Worm (Caenorhabditis elegans) whole organism, L4 larva: Measurements from ENCODE around the gene Y57G7A.6.
A peak's percentile ranks its signal among the peaks of the same experiment; 100 is the strongest.

ENCODE experiments used
- F10B5.3 ChIP-seq: sonication (generic microtip); optimal IDR thresholded peaks from 2 replicates; lab custom pipeline; 2016; ENCODE audit warnings: mild to moderate bottlenecking, missing genetic modification characterization, missing compliant biosample characterization
- F37D6.2 ChIP-seq: sonication (generic microtip); optimal IDR thresholded peaks from 2 replicates; lab custom pipeline; 2016; ENCODE audit warnings: mild to moderate bottlenecking, missing genetic modification characterization, missing compliant biosample characterization
- F49E8.2 ChIP-seq: sonication (generic microtip); optimal IDR thresholded peaks from 2 replicates; lab custom pipeline; 2016; ENCODE audit warnings: missing compliant biosample characterization, mild to moderate bottlenecking, missing genetic modification characterization, borderline replicate concordance
- T26A8.4 ChIP-seq: fragments of 200-800 bp; sonication (Bioruptor generic); IDR thresholded peaks from 2 replicates; pipeline ENCODE4 v1.3.6; 2022; ENCODE audit warnings: missing genetic modification characterization, missing compliant biosample characterization
- Y105C5A.15 ChIP-seq: fragments of 200-800 bp; sonication (Bioruptor generic); IDR thresholded peaks from 2 replicates; pipeline ENCODE4 v1.3.6; 2022; ENCODE audit warnings: missing genetic modification characterization, missing compliant biosample characterization
- Y48G9A.11 ChIP-seq: fragments of 200-800 bp; sonication (Bioruptor generic); IDR thresholded peaks from 2 replicates; pipeline ENCODE4 v1.3.6; 2022; ENCODE audit warnings: missing genetic modification reagents, missing genetic modification characterization, missing compliant biosample characterization
- Y5F2A.4 ChIP-seq: fragments of 200-800 bp; sonication (Bioruptor generic); optimal IDR thresholded peaks from 2 replicates; lab custom pipeline; 2018; ENCODE audit warnings: mild to moderate bottlenecking, missing genetic modification characterization, missing compliant biosample characterization
- aha-1 ChIP-seq: fragments of 150-350 bp; peaks from one replicate; lab custom pipeline; 2014; ENCODE audit warnings: missing biosample characterization, missing genetic modification characterization
- arid-1 ChIP-seq: fragments of 200-800 bp; sonication (Bioruptor generic); conservative IDR thresholded peaks from 2 replicates; pipeline ENCODE4 v1.3.6; 2022; ENCODE audit warnings: missing genetic modification reagents, missing genetic modification characterization, missing compliant biosample characterization
- ceh-44 ChIP-seq: fragments of 200-800 bp; sonication (Bioruptor generic); IDR thresholded peaks from 2 replicates; pipeline ENCODE4 v1.3.6; 2022; ENCODE audit warnings: missing genetic modification reagents, missing genetic modification characterization, missing compliant biosample characterization
- ctbp-1 ChIP-seq: fragments of 200-800 bp; sonication (Bioruptor generic); IDR thresholded peaks from 2 replicates; pipeline ENCODE4 v1.3.6; 2022; ENCODE audit warnings: missing genetic modification reagents, missing genetic modification characterization, missing compliant biosample characterization
- daf-16 ChIP-seq, 3 experiments: sonication (generic microtip); optimal IDR thresholded peaks; 2 replicates each; lab custom pipeline; 2016 to 2017; ENCODE audit warnings: missing genetic modification characterization in 3 of 3, missing genetic modification reagents in 3 of 3, mild to moderate bottlenecking in 2 of 3, missing compliant biosample characterization in 2 of 3, missing biosample characterization in 1 of 3, moderate library complexity in 1 of 3
- dmd-6 ChIP-seq: fragments of 200-800 bp; sonication (Bioruptor generic); IDR thresholded peaks from 2 replicates; pipeline ENCODE4 v1.3.6; 2022; ENCODE audit warnings: missing genetic modification reagents, missing genetic modification characterization, missing compliant biosample characterization
- dmd-8 ChIP-seq: fragments of 200-800 bp; sonication (Bioruptor generic); IDR thresholded peaks from 2 replicates; pipeline ENCODE4 v1.3.6; 2022; ENCODE audit warnings: missing genetic modification characterization, missing compliant biosample characterization
- dmd-9 ChIP-seq: fragments of 200-800 bp; sonication (Bioruptor generic); IDR thresholded peaks from 2 replicates; pipeline ENCODE4 v1.3.6; 2022; ENCODE audit warnings: missing genetic modification reagents, missing genetic modification characterization, missing compliant biosample characterization
- dpl-1 ChIP-seq: fragments of 150-350 bp; optimal IDR thresholded peaks from 2 replicates; lab custom pipeline; 2014; ENCODE audit warnings: missing biosample characterization, missing genetic modification reagents, missing genetic modification characterization
- dve-1 ChIP-seq: sonication (generic microtip); optimal IDR thresholded peaks from 2 replicates; lab custom pipeline; 2017; ENCODE audit warnings: antibody characterized with exemption, mild to moderate bottlenecking, missing genetic modification characterization, missing compliant biosample characterization; ENCODE audit not compliant: insufficient read depth
- egl-27 ChIP-seq: sonication (generic microtip); optimal IDR thresholded peaks from 3 replicates; lab custom pipeline; 2017; ENCODE audit warnings: missing biosample characterization, missing genetic modification reagents, missing genetic modification characterization
- fkh-10 ChIP-seq: fragments of 150-350 bp; optimal IDR thresholded peaks from 2 replicates; lab custom pipeline; 2014; ENCODE audit warnings: missing biosample characterization, missing genetic modification reagents, missing genetic modification characterization
- hlh-11 ChIP-seq: fragments of 200-800 bp; sonication (Bioruptor generic); optimal IDR thresholded peaks from 2 replicates; lab custom pipeline; 2018; ENCODE audit warnings: mild to moderate bottlenecking, missing genetic modification characterization, missing compliant biosample characterization
- lim-7 ChIP-seq: fragments of 200-800 bp; sonication (Bioruptor generic); IDR thresholded peaks from 2 replicates; pipeline ENCODE4 v1.3.6; 2022; ENCODE audit warnings: missing genetic modification characterization, missing compliant biosample characterization
- lin-13 ChIP-seq: fragments of 150-350 bp; optimal IDR thresholded peaks from 2 replicates; lab custom pipeline; 2014; ENCODE audit warnings: missing biosample characterization, missing genetic modification reagents, missing genetic modification characterization
- lin-38 ChIP-seq: fragments of 200-800 bp; sonication (Bioruptor generic); IDR thresholded peaks from 2 replicates; pipeline ENCODE4 v1.3.6; 2022; ENCODE audit warnings: missing genetic modification reagents, missing genetic modification characterization, missing compliant biosample characterization
- mdl-1 ChIP-seq, 2 experiments: fragments of 150-350 bp in 1 of 2; sonication (generic microtip) in 1 of 2; optimal IDR thresholded peaks; 2 replicates each; lab custom pipeline; 2014 to 2017; ENCODE audit warnings: missing biosample characterization in 2 of 2, missing genetic modification characterization in 2 of 2
- mdt-29 ChIP-seq: fragments of 200-800 bp; sonication (Bioruptor generic); IDR thresholded peaks from 2 replicates; pipeline ENCODE4 v1.3.6; 2022; ENCODE audit warnings: missing genetic modification reagents, missing genetic modification characterization, missing compliant biosample characterization
- mes-2 ChIP-seq: sonication (generic microtip); optimal IDR thresholded peaks from 2 replicates; lab custom pipeline; 2016; ENCODE audit warnings: missing genotype, mild to moderate bottlenecking, missing genetic modification characterization, missing compliant biosample characterization; ENCODE audit not compliant: poor library complexity, severe bottlenecking
- nhr-10 ChIP-seq: fragments of 150-350 bp; optimal IDR thresholded peaks from 2 replicates; lab custom pipeline; 2014; ENCODE audit warnings: missing biosample characterization, missing genetic modification characterization
- nhr-237 ChIP-seq: sonication (generic microtip); optimal IDR thresholded peaks from 2 replicates; lab custom pipeline; 2017; ENCODE audit warnings: missing biosample characterization, missing genetic modification characterization
- nhr-28 ChIP-seq: fragments of 150-350 bp; optimal IDR thresholded peaks from 2 replicates; lab custom pipeline; 2014; ENCODE audit warnings: missing biosample characterization, missing genetic modification characterization
- nhr-41 ChIP-seq: fragments of 200-800 bp; sonication (Bioruptor generic); IDR thresholded peaks from 2 replicates; pipeline ENCODE4 v1.3.6; 2022; ENCODE audit warnings: missing genetic modification reagents, missing genetic modification characterization, missing compliant biosample characterization
- nhr-48 ChIP-seq: sonication (generic microtip); optimal IDR thresholded peaks from 2 replicates; lab custom pipeline; 2016; ENCODE audit warnings: mild to moderate bottlenecking, missing genetic modification characterization, missing compliant biosample characterization
- nhr-77 ChIP-seq: fragments of 150-350 bp; optimal IDR thresholded peaks from 2 replicates; lab custom pipeline; 2014; ENCODE audit warnings: missing biosample characterization, missing genetic modification characterization
- php-3 ChIP-seq: fragments of 200-800 bp; sonication (Bioruptor generic); IDR thresholded peaks from 2 replicates; pipeline ENCODE4 v1.3.6; 2022; ENCODE audit warnings: missing genetic modification reagents, missing genetic modification characterization, missing compliant biosample characterization
- saeg-2 ChIP-seq: fragments of 200-800 bp; sonication (Bioruptor generic); IDR thresholded peaks from 2 replicates; pipeline ENCODE4 v1.3.6; 2022; ENCODE audit warnings: missing genetic modification reagents, missing genetic modification characterization, missing compliant biosample characterization
- set-16 ChIP-seq: fragments of 200-800 bp; sonication (Bioruptor generic); IDR thresholded peaks from 2 replicates; pipeline ENCODE4 v1.3.6; 2022; ENCODE audit warnings: missing genetic modification reagents, missing genetic modification characterization, missing compliant biosample characterization
- skn-1 ChIP-seq: fragments of 150-350 bp; optimal IDR thresholded peaks from 2 replicates; lab custom pipeline; 2014; ENCODE audit warnings: missing biosample characterization, missing genetic modification characterization
- snpc-4 ChIP-seq: fragments of 150-350 bp; optimal IDR thresholded peaks from 2 replicates; lab custom pipeline; 2014; ENCODE audit warnings: missing biosample characterization, missing genetic modification characterization
- spr-1 ChIP-seq: sonication (generic microtip); optimal IDR thresholded peaks from 2 replicates; lab custom pipeline; 2016; ENCODE audit warnings: mild to moderate bottlenecking, missing genetic modification characterization, missing compliant biosample characterization
- spr-3 ChIP-seq: fragments of 200-800 bp; sonication (Bioruptor generic); optimal IDR thresholded peaks from 2 replicates; lab custom pipeline; 2018; ENCODE audit warnings: mild to moderate bottlenecking, missing genetic modification characterization, missing compliant biosample characterization
- unc-130 ChIP-seq: sonication (generic microtip); optimal IDR thresholded peaks from 2 replicates; lab custom pipeline; 2016; ENCODE audit warnings: missing genetic modification reagents, missing genetic modification characterization, missing compliant biosample characterization
- unc-62 ChIP-seq, 3 experiments: fragments of 150-350 bp in 1 of 3; sonication (generic microtip); optimal IDR thresholded peaks in 2 of 3; peaks in 1 of 3; 1 replicate in 1 of 3; 2 replicates in 2 of 3; lab custom pipeline; 2014 to 2017; ENCODE audit warnings: missing biosample characterization in 3 of 3, missing genetic modification characterization in 3 of 3, missing genetic modification reagents in 3 of 3, missing genotype in 1 of 3
- vab-7 ChIP-seq: fragments of 200-800 bp; sonication (Bioruptor generic); IDR thresholded peaks from 2 replicates; pipeline ENCODE4 v1.3.6; 2022; ENCODE audit warnings: missing genetic modification reagents, missing genetic modification characterization, missing compliant biosample characterization
- zfp-3 ChIP-seq: fragments of 200-800 bp; sonication (Bioruptor generic); conservative IDR thresholded peaks from 2 replicates; pipeline ENCODE4 v1.3.6; 2022; ENCODE audit warnings: missing genetic modification reagents, missing genetic modification characterization, missing compliant biosample characterization
- ztf-7 ChIP-seq: fragments of 150-350 bp; optimal IDR thresholded peaks from 2 replicates; lab custom pipeline; 2014; ENCODE audit warnings: missing biosample characterization, missing genetic modification characterization

The Y57G7A.6 gene

ce11 chrII:1258634-1259033 is 26.8 kb downstream of the Y57G7A.6 start, which contains the start of gene clpr-2:
Gene clpr-2, plus strand, starts transcription at chrII:1258934.
- no peak for TF ChIP-seq aha-1
- TF ChIP-seq vab-7, result no peak
- TF ChIP-seq ztf-7 (tag; lab: Kevin White, UChicago), result no peak
- no peak for TF ChIP-seq dmd-9 (GFP tag; lab: Robert Waterston, UW)
- TF ChIP-seq lin-13 (GFP tag; lab: Kevin White, UChicago), result no peak
- TF ChIP-seq nhr-48 (tag; lab: Kevin White, UChicago), result no peak
- TF ChIP-seq arid-1 (GFP tag; lab: Robert Waterston, UW), result no peak
- TF ChIP-seq zfp-3 (GFP tag; lab: Robert Waterston, UW), result no peak
- no peak for TF ChIP-seq saeg-2
- TF ChIP-seq nhr-10, result no peak
- TF ChIP-seq php-3 (GFP tag; lab: Robert Waterston, UW), result no peak
- no peak for TF ChIP-seq F10B5.3 (tag; lab: Kevin White, UChicago)
- TF ChIP-seq set-16 (GFP tag; lab: Robert Waterston, UW), result no peak
- no peak for TF ChIP-seq nhr-77 (tag; lab: Kevin White, UChicago)
- no peak for TF ChIP-seq T26A8.4 (GFP tag; lab: Robert Waterston, UW)
- TF ChIP-seq nhr-237, result no peak
- no peak for TF ChIP-seq lin-38 (GFP tag; lab: Robert Waterston, UW)
- no peak for TF ChIP-seq F49E8.2 (tag; lab: Kevin White, UChicago)
- TF ChIP-seq, all 104 proteins: peak for 0

DNA sequence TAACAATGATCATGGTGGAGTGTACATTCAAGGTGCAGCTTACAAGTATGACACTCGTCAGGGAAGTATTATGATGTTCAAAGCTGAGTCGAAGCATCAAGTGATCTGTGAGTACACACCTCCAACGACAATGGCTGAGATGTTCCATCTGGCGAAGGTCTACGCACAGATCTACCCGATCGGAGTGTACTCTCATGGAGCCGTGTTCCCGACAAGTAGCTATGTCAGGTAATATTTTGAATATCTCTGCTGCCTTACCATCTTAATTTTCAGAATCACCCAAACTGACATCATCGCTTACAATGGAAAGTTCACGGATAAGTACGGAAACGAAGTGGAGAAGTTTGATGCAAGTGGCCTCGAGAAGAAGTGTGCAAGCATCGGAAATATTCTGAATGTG is 28.7 kb downstream of the Y57G7A.6 start:
- TF ChIP-seq lin-38 (GFP tag; lab: Robert Waterston, UW) (no peak), unc-62 (GFP tag; optimal IDR thresholded peaks at IDR 0.05 in 1 of 2; lab: Kevin White, UChicago) (peak in 1 of 2 experiments; percentile 93), unc-62 (tag; optimal IDR thresholded peaks at IDR 0.05; lab: Kevin White, UChicago) (no peak), skn-1 (no peak), mdt-29 (GFP tag; lab: Robert Waterston, UW) (no peak), F37D6.2 (no peak)
- TF ChIP-seq, all 104 proteins: peak for 1

DNA sequence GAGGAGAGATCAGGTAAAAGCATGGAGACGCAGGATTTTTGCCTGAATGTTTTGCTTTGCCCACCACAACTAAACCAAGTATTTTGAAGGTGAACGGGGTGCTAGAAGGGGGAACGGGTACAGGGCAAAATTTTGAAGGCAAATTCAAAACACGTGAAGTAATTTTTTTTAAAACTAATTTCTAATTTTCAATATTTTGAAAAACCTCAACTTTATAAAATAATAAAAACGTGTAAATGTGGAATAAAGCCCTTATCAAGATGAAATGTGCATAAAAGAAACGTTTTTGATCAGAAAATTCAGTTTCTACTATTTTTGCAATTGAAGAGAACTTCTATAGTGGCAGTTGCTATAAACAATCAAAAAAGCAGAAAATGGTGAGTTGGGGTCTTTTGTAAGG is 29.8 kb downstream of the Y57G7A.6 start, which contains the start of gene clec-119:
clec-119 (plus strand) TSS at position 301 of the 400 bp plus-strand sequence.
- no peak for TF ChIP-seq Y48G9A.11 (GFP tag; lab: Robert Waterston, UW)
- no peak for TF ChIP-seq ceh-44 (GFP tag; lab: Robert Waterston, UW)
- TF ChIP-seq snpc-4 (tag; lab: Kevin White, UChicago), result no peak

DNA sequence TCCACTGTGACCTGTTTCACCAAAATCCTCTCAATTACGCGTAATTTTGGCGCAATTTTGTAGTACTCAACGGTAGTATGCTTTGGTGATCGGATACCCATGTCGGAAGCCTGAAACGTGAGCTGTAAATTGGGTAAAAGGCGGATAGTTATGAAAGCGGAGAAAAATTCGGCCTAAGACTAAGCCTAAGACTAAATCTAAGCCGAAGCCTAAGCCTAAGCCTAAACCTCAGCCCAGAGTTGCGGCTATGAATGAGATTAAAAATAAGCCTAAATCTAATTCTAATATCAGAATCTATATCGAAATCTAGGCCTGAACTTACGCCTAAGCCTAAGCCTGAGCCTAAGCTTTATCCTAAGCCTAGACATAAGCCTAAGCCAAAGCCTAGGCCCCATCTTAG is 33.2 kb downstream of the Y57G7A.6 start, which contains the start of gene lin-42:
lin-42 (minus strand) TSS at position 101 of the 400 bp plus-strand sequence.
- TF ChIP-seq fkh-10 (GFP tag; lab: Kevin White, UChicago), result no peak
- TF ChIP-seq ctbp-1 (GFP tag; lab: Robert Waterston, UW), result no peak
- TF ChIP-seq, all 104 proteins: peak for 0

ce11 chrII:1246855-1247259 is 38.6 kb downstream of the Y57G7A.6 start:
- TF ChIP-seq Y5F2A.4 (no peak), spr-1 (tag; lab: Kevin White, UChicago) (peak; percentile 85), dmd-6 (GFP tag; lab: Robert Waterston, UW) (peak; percentile 63), mdl-1 (tag; optimal IDR thresholded peaks at IDR 0.05; lab: Kevin White, UChicago) (peak; percentile 94 to 95), lin-38 (GFP tag; lab: Robert Waterston, UW) (peak; percentile 61), nhr-41 (GFP tag; lab: Robert Waterston, UW) (peak; percentile 86), lim-7 (GFP tag; lab: Robert Waterston, UW) (no peak), daf-16 (GFP tag; optimal IDR thresholded peaks at IDR 0.05; lab: Kevin White, UChicago) (peak; percentile 49 to 64), daf-16 (tag; optimal IDR thresholded peaks at IDR 0.05; lab: Kevin White, UChicago) (peak; percentile 81), unc-130 (GFP tag; lab: Kevin White, UChicago) (no peak), dve-1 (tag; lab: Kevin White, UChicago) (peak; percentile 89), nhr-28 (tag; lab: Kevin White, UChicago) (peak; percentile 70), Y105C5A.15 (no peak), dmd-8 (GFP tag; lab: Robert Waterston, UW) (0 out of 2 replicates have a peak, but pooled peaks have one; percentile 30), egl-27 (no peak), dpl-1 (GFP tag; lab: Kevin White, UChicago) (peak; percentile 51), ztf-7 (tag; lab: Kevin White, UChicago) (no peak), spr-3 (GFP tag; lab: Kevin White, UChicago) (peak; percentile 61), mes-2 (tag; lab: Kevin White, UChicago) (peak; percentile 68), hlh-11 (tag; lab: Kevin White, UChicago) (peak; percentile 99)
